Worm (Caenorhabditis elegans) whole organism, L4 larva: ENCODE data around the gene msp-64.

ENCODE experiments used
- F26F4.8 ChIP-seq: fragments of 200-800 bp; sonication (Bioruptor generic); conservative IDR thresholded peaks from 2 replicates; pipeline ENCODE4 v1.3.6; 2022; ENCODE audit warnings: missing genetic modification characterization, missing compliant biosample characterization
- F37D6.2 ChIP-seq: sonication (generic microtip); optimal IDR thresholded peaks from 2 replicates; lab custom pipeline; 2016; ENCODE audit warnings: mild to moderate bottlenecking, missing genetic modification characterization, missing compliant biosample characterization
- Y105C5A.15 ChIP-seq: fragments of 200-800 bp; sonication (Bioruptor generic); IDR thresholded peaks from 2 replicates; pipeline ENCODE4 v1.3.6; 2022; ENCODE audit warnings: missing genetic modification characterization, missing compliant biosample characterization
- aha-1 ChIP-seq: fragments of 150-350 bp; peaks from one replicate; lab custom pipeline; 2014; ENCODE audit warnings: missing biosample characterization, missing genetic modification characterization
- arid-1 ChIP-seq: fragments of 200-800 bp; sonication (Bioruptor generic); conservative IDR thresholded peaks from 2 replicates; pipeline ENCODE4 v1.3.6; 2022; ENCODE audit warnings: missing genetic modification reagents, missing genetic modification characterization, missing compliant biosample characterization
- ceh-28 ChIP-seq: fragments of 150-350 bp; optimal IDR thresholded peaks from 2 replicates; lab custom pipeline; 2014; ENCODE audit warnings: missing biosample characterization, missing genetic modification reagents, missing genetic modification characterization
- daf-16 ChIP-seq, 3 experiments: sonication (generic microtip); optimal IDR thresholded peaks; 2 replicates each; lab custom pipeline; 2016 to 2017; ENCODE audit warnings: missing genetic modification characterization in 3 of 3, missing genetic modification reagents in 3 of 3, mild to moderate bottlenecking in 2 of 3, missing compliant biosample characterization in 2 of 3, missing biosample characterization in 1 of 3, moderate library complexity in 1 of 3
- daf-19 ChIP-seq: fragments of 200-800 bp; sonication (Bioruptor generic); conservative IDR thresholded peaks from 2 replicates; pipeline ENCODE4 v1.3.6; 2022; ENCODE audit warnings: missing genetic modification characterization, missing compliant biosample characterization
- daf-8 ChIP-seq: fragments of 200-800 bp; sonication (Bioruptor generic); IDR thresholded peaks from 2 replicates; pipeline ENCODE4 v1.3.6; 2022; ENCODE audit warnings: missing genetic modification characterization, missing compliant biosample characterization
- dmd-6 ChIP-seq: fragments of 200-800 bp; sonication (Bioruptor generic); IDR thresholded peaks from 2 replicates; pipeline ENCODE4 v1.3.6; 2022; ENCODE audit warnings: missing genetic modification reagents, missing genetic modification characterization, missing compliant biosample characterization
- dmd-8 ChIP-seq: fragments of 200-800 bp; sonication (Bioruptor generic); IDR thresholded peaks from 2 replicates; pipeline ENCODE4 v1.3.6; 2022; ENCODE audit warnings: missing genetic modification characterization, missing compliant biosample characterization
- duxl-1 ChIP-seq: sonication (generic microtip); optimal IDR thresholded peaks from 2 replicates; lab custom pipeline; 2016; ENCODE audit warnings: mild to moderate bottlenecking, missing genetic modification characterization, moderate library complexity, missing compliant biosample characterization; ENCODE audit not compliant: poor library complexity
- dve-1 ChIP-seq: sonication (generic microtip); optimal IDR thresholded peaks from 2 replicates; lab custom pipeline; 2017; ENCODE audit warnings: antibody characterized with exemption, mild to moderate bottlenecking, missing genetic modification characterization, missing compliant biosample characterization; ENCODE audit not compliant: insufficient read depth
- hlh-11 ChIP-seq: fragments of 200-800 bp; sonication (Bioruptor generic); optimal IDR thresholded peaks from 2 replicates; lab custom pipeline; 2018; ENCODE audit warnings: mild to moderate bottlenecking, missing genetic modification characterization, missing compliant biosample characterization
- lin-1 ChIP-seq: fragments of 200-800 bp; sonication (Bioruptor generic); IDR thresholded peaks from 2 replicates; pipeline ENCODE4 v1.3.6; 2022; ENCODE audit warnings: missing genetic modification reagents, missing genetic modification characterization, missing compliant biosample characterization
- lin-29 ChIP-seq: fragments of 200-800 bp; sonication (Bioruptor generic); IDR thresholded peaks from 2 replicates; pipeline ENCODE4 v1.3.6; 2022; ENCODE audit warnings: missing genetic modification reagents, missing genetic modification characterization, missing compliant biosample characterization
- lin-39 ChIP-seq: fragments of 150-350 bp; optimal IDR thresholded peaks from 2 replicates; lab custom pipeline; 2014; ENCODE audit warnings: missing biosample characterization, missing genetic modification reagents, missing genetic modification characterization
- madf-5 ChIP-seq, 2 experiments: fragments of 200-800 bp; sonication (Bioruptor generic); IDR thresholded peaks; 2 replicates each; pipeline ENCODE4 v1.3.6; 2022; ENCODE audit warnings: missing compliant biosample characterization in 2 of 2, missing genetic modification characterization in 2 of 2
- mdl-1 ChIP-seq, 2 experiments: fragments of 150-350 bp in 1 of 2; sonication (generic microtip) in 1 of 2; optimal IDR thresholded peaks; 2 replicates each; lab custom pipeline; 2014 to 2017; ENCODE audit warnings: missing biosample characterization in 2 of 2, missing genetic modification characterization in 2 of 2
- mdt-29 ChIP-seq: fragments of 200-800 bp; sonication (Bioruptor generic); IDR thresholded peaks from 2 replicates; pipeline ENCODE4 v1.3.6; 2022; ENCODE audit warnings: missing genetic modification reagents, missing genetic modification characterization, missing compliant biosample characterization
- mes-2 ChIP-seq: sonication (generic microtip); optimal IDR thresholded peaks from 2 replicates; lab custom pipeline; 2016; ENCODE audit warnings: missing genotype, mild to moderate bottlenecking, missing genetic modification characterization, missing compliant biosample characterization; ENCODE audit not compliant: poor library complexity, severe bottlenecking
- nhr-10 ChIP-seq: fragments of 150-350 bp; optimal IDR thresholded peaks from 2 replicates; lab custom pipeline; 2014; ENCODE audit warnings: missing biosample characterization, missing genetic modification characterization
- nhr-11 ChIP-seq: fragments of 150-350 bp; optimal IDR thresholded peaks from 2 replicates; lab custom pipeline; 2014; ENCODE audit warnings: missing biosample characterization, missing genetic modification characterization
- nhr-111 ChIP-seq: fragments of 200-800 bp; sonication (Bioruptor generic); optimal IDR thresholded peaks from 2 replicates; lab custom pipeline; 2018; ENCODE audit warnings: mild to moderate bottlenecking, missing genetic modification characterization, missing compliant biosample characterization
- nhr-237 ChIP-seq: sonication (generic microtip); optimal IDR thresholded peaks from 2 replicates; lab custom pipeline; 2017; ENCODE audit warnings: missing biosample characterization, missing genetic modification characterization
- nhr-41 ChIP-seq: fragments of 200-800 bp; sonication (Bioruptor generic); IDR thresholded peaks from 2 replicates; pipeline ENCODE4 v1.3.6; 2022; ENCODE audit warnings: missing genetic modification reagents, missing genetic modification characterization, missing compliant biosample characterization
- set-16 ChIP-seq: fragments of 200-800 bp; sonication (Bioruptor generic); IDR thresholded peaks from 2 replicates; pipeline ENCODE4 v1.3.6; 2022; ENCODE audit warnings: missing genetic modification reagents, missing genetic modification characterization, missing compliant biosample characterization
- snpc-1.2 ChIP-seq: fragments of 200-800 bp; sonication (Bioruptor generic); IDR thresholded peaks from 2 replicates; pipeline ENCODE4 v1.3.6; 2022; ENCODE audit warnings: missing genetic modification reagents, missing genetic modification characterization, missing compliant biosample characterization
- spr-1 ChIP-seq: sonication (generic microtip); optimal IDR thresholded peaks from 2 replicates; lab custom pipeline; 2016; ENCODE audit warnings: mild to moderate bottlenecking, missing genetic modification characterization, missing compliant biosample characterization
- unc-39 ChIP-seq: sonication (generic microtip); optimal IDR thresholded peaks from 2 replicates; lab custom pipeline; 2017; ENCODE audit warnings: missing biosample characterization, missing genetic modification characterization
- unc-62 ChIP-seq, 3 experiments: fragments of 150-350 bp in 1 of 3; sonication (generic microtip); optimal IDR thresholded peaks in 2 of 3; peaks in 1 of 3; 1 replicate in 1 of 3; 2 replicates in 2 of 3; lab custom pipeline; 2014 to 2017; ENCODE audit warnings: missing biosample characterization in 3 of 3, missing genetic modification characterization in 3 of 3, missing genetic modification reagents in 3 of 3, missing genotype in 1 of 3
- zag-1 ChIP-seq: fragments of 150-350 bp; optimal IDR thresholded peaks from 2 replicates; lab custom pipeline; 2014; ENCODE audit warnings: missing biosample characterization, missing genetic modification characterization
- zip-11 ChIP-seq: fragments of 200-800 bp; sonication (Bioruptor generic); IDR thresholded peaks from 2 replicates; pipeline ENCODE4 v1.3.6; 2022; ENCODE audit warnings: missing genetic modification characterization, missing compliant biosample characterization

Gene msp-64

DNA sequence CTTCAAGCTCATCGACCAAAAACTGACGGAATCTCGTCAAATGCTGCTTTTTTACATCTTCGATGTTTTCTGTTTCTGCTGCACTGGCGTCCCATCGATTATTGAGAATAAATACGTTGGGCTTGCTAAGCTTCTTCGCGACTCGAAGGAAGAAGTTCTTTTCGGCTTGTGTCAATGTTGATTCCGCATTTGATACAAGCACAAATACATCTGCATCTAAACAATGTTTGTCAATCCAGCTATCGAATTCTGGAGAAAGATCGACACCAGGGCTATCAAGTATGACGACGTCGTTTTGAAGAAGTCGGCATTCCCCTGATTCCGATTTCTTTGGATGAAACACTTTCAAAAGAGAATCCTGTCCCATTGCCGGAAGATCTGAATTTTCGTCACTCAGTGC is 25.0 kb upstream of the msp-64 start:
- TF ChIP-seq aha-1 (tag; lab: Kevin White, UChicago): peak; percentile 93
- TF ChIP-seq duxl-1 (tag; lab: Kevin White, UChicago): no peak
- TF ChIP-seq, all 104 proteins: peak for 1

DNA sequence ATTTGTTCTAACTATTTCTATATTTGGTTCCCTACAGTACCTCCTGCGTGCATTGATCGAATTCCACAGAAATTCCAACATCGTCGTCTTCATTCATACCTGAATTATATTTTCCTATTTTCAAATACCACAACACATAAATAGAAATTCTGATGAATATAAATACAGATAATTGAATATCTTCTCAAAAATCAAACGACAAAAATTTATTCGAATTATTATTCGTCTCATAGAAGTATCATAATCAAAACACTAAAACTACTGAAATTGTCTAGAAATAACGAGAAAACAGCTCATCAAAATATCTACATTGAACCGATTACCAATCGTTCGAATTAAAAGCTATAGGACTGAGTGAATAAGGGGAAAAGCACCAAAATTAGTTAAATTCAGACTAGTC is 23.0 kb upstream of the msp-64 start, which contains the start of gene gtap-1:
gtap-1 (minus strand) TSS at position 101 of the 400 bp plus-strand sequence.
- no peak for TF ChIP-seq zag-1 (tag; lab: Kevin White, UChicago)
- TF ChIP-seq spr-1 (tag; lab: Kevin White, UChicago): no peak
- no peak for TF ChIP-seq snpc-1.2 (GFP tag; lab: Robert Waterston, UW)

DNA sequence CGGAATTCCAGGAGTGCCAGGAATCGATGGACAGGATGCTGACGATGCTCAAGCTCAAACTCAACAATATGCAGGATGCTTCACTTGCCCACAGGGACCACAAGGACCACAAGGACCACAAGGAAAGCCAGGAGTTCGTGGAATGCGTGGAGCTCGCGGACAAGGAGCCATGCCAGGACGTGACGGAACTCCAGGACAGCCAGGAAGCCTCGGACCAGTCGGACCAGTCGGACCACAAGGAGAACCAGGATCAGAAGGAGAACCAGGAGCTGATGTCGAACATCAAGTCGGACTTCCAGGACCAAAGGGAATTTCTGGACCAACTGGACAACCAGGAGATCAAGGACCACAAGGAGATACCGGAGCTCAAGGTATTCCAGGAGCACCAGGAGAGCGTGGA is 21.2 kb upstream of the msp-64 start:
- TF ChIP-seq set-16 (GFP tag; lab: Robert Waterston, UW) (peak; percentile 79), daf-19 (GFP tag; lab: Robert Waterston, UW) (no peak), arid-1 (GFP tag; lab: Robert Waterston, UW) (no peak)

DNA sequence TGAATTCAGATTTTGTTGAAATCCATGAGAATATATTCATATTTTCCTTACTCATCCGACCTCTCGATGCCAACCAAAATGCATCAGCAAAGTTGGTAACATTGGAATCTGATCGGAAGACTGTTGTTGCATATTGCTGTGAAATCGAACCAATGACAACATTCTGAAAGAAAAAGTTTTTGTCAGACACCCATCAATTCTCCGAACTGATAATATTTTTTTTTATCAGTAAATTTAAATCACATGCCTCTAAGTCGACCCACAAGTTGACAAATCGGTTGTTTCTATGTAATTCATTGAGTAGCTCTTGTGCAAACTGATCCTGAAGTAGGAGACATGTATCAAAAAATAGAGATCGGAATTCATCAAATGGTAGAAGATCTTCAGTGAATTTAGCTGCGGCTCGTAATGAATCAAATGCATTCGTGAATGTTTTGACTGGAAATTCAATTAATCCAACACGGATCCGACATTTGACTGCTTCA is 19.9 kb upstream of the msp-64 start, which contains the start of gene col-74:
col-74 (plus strand) TSS at position 435 of the 485 bp plus-strand sequence.
- no peak for TF ChIP-seq daf-16 (GFP tag; optimal IDR thresholded peaks at IDR 0.05; lab: Kevin White, UChicago)
- TF ChIP-seq daf-16 (tag; optimal IDR thresholded peaks at IDR 0.05; lab: Kevin White, UChicago): peak; percentile 60
- peak in 1 of 2 experiments; percentile 2 for TF ChIP-seq unc-62 (GFP tag; optimal IDR thresholded peaks at IDR 0.05 in 1 of 2; lab: Kevin White, UChicago)
- no peak for TF ChIP-seq unc-62 (tag; optimal IDR thresholded peaks at IDR 0.05; lab: Kevin White, UChicago)
- peak; percentile 56 for TF ChIP-seq dve-1 (tag; lab: Kevin White, UChicago)
- peak; percentile 75 for TF ChIP-seq dmd-6 (GFP tag; lab: Robert Waterston, UW)
- peak; percentile 42 for TF ChIP-seq hlh-11
- TF ChIP-seq nhr-111 (GFP tag; lab: Kevin White, UChicago): no peak
- no peak for TF ChIP-seq zip-11 (GFP tag; lab: Robert Waterston, UW)

DNA sequence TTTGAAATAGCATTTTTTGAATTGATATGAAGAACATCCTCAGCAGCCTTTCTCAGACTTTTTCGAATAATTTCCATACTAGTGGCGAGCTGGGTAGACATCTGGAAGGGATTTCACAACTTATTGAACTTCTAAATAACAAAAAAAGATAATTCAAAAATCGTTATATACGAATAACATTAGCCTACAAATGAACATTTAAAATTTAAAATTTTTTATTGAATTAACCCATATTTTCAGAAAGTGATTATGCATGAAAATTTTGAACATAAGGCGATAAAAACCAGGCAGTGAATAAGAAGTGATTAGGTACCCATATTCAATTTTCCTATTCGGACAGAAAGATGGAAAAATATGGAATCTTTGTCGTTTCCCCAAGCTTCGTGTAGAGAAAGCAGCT is 18.4 kb upstream of the msp-64 start, which contains the start of gene ZK1248.11:
ZK1248.11 (minus strand) TSS at position 101 of the 400 bp plus-strand sequence.
- no peak for TF ChIP-seq unc-39 (tag; lab: Kevin White, UChicago)
- TF ChIP-seq nhr-11 (tag; lab: Kevin White, UChicago): no peak
- TF ChIP-seq F26F4.8 (GFP tag; lab: Robert Waterston, UW): no peak
- no peak for TF ChIP-seq dmd-8 (GFP tag; lab: Robert Waterston, UW)
- no peak for TF ChIP-seq mes-2
- TF ChIP-seq madf-5 (GFP tag; IDR thresholded peaks at IDR 0.05; lab: Robert Waterston, UW): no peak
- TF ChIP-seq Y105C5A.15 (GFP tag; lab: Robert Waterston, UW): no peak
- no peak for TF ChIP-seq mdl-1 (tag; optimal IDR thresholded peaks at IDR 0.05; lab: Kevin White, UChicago)
- no peak for TF ChIP-seq lin-1 (GFP tag; lab: Robert Waterston, UW)
- TF ChIP-seq lin-39: no peak
- no peak for TF ChIP-seq nhr-41 (GFP tag; lab: Robert Waterston, UW)
- TF ChIP-seq F37D6.2 (tag; lab: Kevin White, UChicago): no peak
- no peak for TF ChIP-seq lin-29
- TF ChIP-seq nhr-10 (tag; lab: Kevin White, UChicago): no peak
- no peak for TF ChIP-seq mdt-29
- no peak for TF ChIP-seq daf-8 (GFP tag; lab: Robert Waterston, UW)
- TF ChIP-seq nhr-237 (tag; lab: Kevin White, UChicago): no peak
- TF ChIP-seq ceh-28: no peak
